Fruit fly (Drosophila melanogaster) whole organism, embryonic: Measurements from ENCODE around the gene CG11726.

Experiments used
- Ada2b ChIP-seq: fragments of 200-800 bp; sonication (Bioruptor generic); IDR thresholded peaks from 2 replicates; pipeline ENCODE4 v1.3.6; 2022; ENCODE audit warnings: missing biosample characterization, missing genetic modification characterization
- Atf3 ChIP-seq: fragments of 200-800 bp; sonication (Bioruptor generic); optimal IDR thresholded peaks from 3 replicates; lab custom pipeline; 2016; ENCODE audit warnings: missing biosample characterization, missing genetic modification characterization
- B-H1 ChIP-seq: fragments of 200-800 bp; sonication (Bioruptor generic); IDR thresholded peaks from 3 replicates; pipeline ENCODE4 v1.3.6; 2022; ENCODE audit warnings: missing biosample characterization, missing genetic modification characterization
- Blimp-1 ChIP-seq: fragments of 200-800 bp; sonication (Bioruptor generic); optimal IDR thresholded peaks from 3 replicates; lab custom pipeline; 2018; ENCODE audit warnings: missing biosample characterization, missing genetic modification characterization, mild to moderate bottlenecking, moderate library complexity, missing genetic modification reagents
- C15 ChIP-seq: fragments of 200-800 bp; sonication (Bioruptor generic); IDR thresholded peaks from 3 replicates; pipeline ENCODE4 v1.3.6; 2022; ENCODE audit warnings: missing biosample characterization, missing genetic modification characterization
- CG11085 ChIP-seq: fragments of 200-800 bp; sonication (Bioruptor generic); IDR thresholded peaks from 2 replicates; pipeline ENCODE4 v1.3.6; 2022; ENCODE audit warnings: missing biosample characterization, missing genetic modification characterization
- CG11696 ChIP-seq: fragments of 200-800 bp; sonication (Bioruptor generic); IDR thresholded peaks from 2 replicates; pipeline ENCODE4 v1.3.6; 2022; ENCODE audit warnings: missing biosample characterization, missing genetic modification characterization
- CG14050 ChIP-seq: fragments of 200-800 bp; sonication (Bioruptor generic); IDR thresholded peaks from 3 replicates; pipeline ENCODE4 v1.3.6; 2022; ENCODE audit warnings: missing biosample characterization, missing genetic modification characterization
- CG14710 ChIP-seq: fragments of 200-800 bp; sonication (Bioruptor generic); optimal IDR thresholded peaks from 3 replicates; lab custom pipeline; 2019; ENCODE audit warnings: missing biosample characterization, mild to moderate bottlenecking, missing genetic modification characterization, moderate library complexity
- CG1529 ChIP-seq: fragments of 200-800 bp; sonication (Bioruptor generic); optimal IDR thresholded peaks from 3 replicates; lab custom pipeline; 2018; ENCODE audit warnings: missing biosample characterization, missing genetic modification characterization
- CG17328 ChIP-seq: fragments of 200-800 bp; sonication (Bioruptor generic); IDR thresholded peaks from 2 replicates; pipeline ENCODE4 v1.3.6; 2022; ENCODE audit warnings: missing biosample characterization, missing genetic modification characterization
- CG32532 ChIP-seq: fragments of 200-800 bp; sonication (Bioruptor generic); IDR thresholded peaks from 2 replicates; pipeline ENCODE4 v1.3.6; 2022; ENCODE audit warnings: missing biosample characterization, missing genetic modification characterization
- CG34224 ChIP-seq: fragments of 200-800 bp; sonication (Bioruptor generic); IDR thresholded peaks from 3 replicates; pipeline ENCODE4 v1.3.6; 2022; ENCODE audit warnings: missing biosample characterization, missing genetic modification characterization; ENCODE audit not compliant: partially characterized antibody
- CG34422 ChIP-seq: fragments of 200-800 bp; sonication (Bioruptor generic); IDR thresholded peaks from 3 replicates; pipeline ENCODE4 v1.3.6; 2022; ENCODE audit warnings: missing biosample characterization, missing genetic modification characterization
- CG4404 ChIP-seq: fragments of 200-800 bp; sonication (Bioruptor generic); IDR thresholded peaks from 2 replicates; pipeline ENCODE4 v1.3.6; 2022; ENCODE audit warnings: missing biosample characterization, missing genetic modification characterization
- CG6765 ChIP-seq: fragments of 200-800 bp; sonication (Bioruptor generic); optimal IDR thresholded peaks from 3 replicates; lab custom pipeline; 2017; ENCODE audit warnings: missing biosample characterization, mild to moderate bottlenecking, missing genetic modification characterization
- CG6791 ChIP-seq: fragments of 200-800 bp; sonication (Bioruptor generic); IDR thresholded peaks from 3 replicates; pipeline ENCODE4 v1.3.6; 2022; ENCODE audit warnings: missing biosample characterization, missing genetic modification characterization; ENCODE audit not compliant: partially characterized antibody
- CkIIα-i1 ChIP-seq: fragments of 200-800 bp; sonication (Bioruptor generic); IDR thresholded peaks from 2 replicates; pipeline ENCODE4 v1.3.6; 2022; ENCODE audit warnings: missing biosample characterization, missing genetic modification characterization
- E2f1 ChIP-seq: fragments of 200-800 bp; sonication (Bioruptor generic); IDR thresholded peaks from 2 replicates; pipeline ENCODE4 v1.3.6; 2022; ENCODE audit warnings: missing biosample characterization, missing genetic modification characterization
- Elba2 ChIP-seq: fragments of 200-800 bp; sonication (Bioruptor generic); optimal IDR thresholded peaks from 3 replicates; lab custom pipeline; 2016; ENCODE audit warnings: missing biosample characterization, missing genetic modification characterization
- Gug ChIP-seq: fragments of 200-800 bp; sonication (Bioruptor generic); IDR thresholded peaks from 4 replicates; pipeline ENCODE4 v1.3.6; 2022; ENCODE audit warnings: missing biosample characterization, missing genetic modification characterization
- HLH3B ChIP-seq: fragments of 200-800 bp; sonication (Bioruptor generic); IDR thresholded peaks from 2 replicates; pipeline ENCODE4 v1.3.6; 2022; ENCODE audit warnings: missing biosample characterization, missing genetic modification characterization
- Med ChIP-seq: fragments of 200-800 bp; sonication (Bioruptor generic); peaks from one replicate; lab custom pipeline; 2016; ENCODE audit warnings: missing biosample characterization, missing genetic modification characterization, mild to moderate bottlenecking, inconsistent platforms, moderate library complexity
- Optix ChIP-seq: fragments of 200-800 bp; sonication (Bioruptor generic); IDR thresholded peaks from 3 replicates; pipeline ENCODE4 v1.3.6; 2022; ENCODE audit warnings: missing biosample characterization, missing genetic modification characterization
- Spps ChIP-seq: fragments of 200-800 bp; sonication (Bioruptor generic); optimal IDR thresholded peaks from 2 replicates; lab custom pipeline; 2018; ENCODE audit warnings: missing biosample characterization, mild to moderate bottlenecking, missing genetic modification characterization
- Stat92E ChIP-seq, 3 experiments: fragments of >200 bp in 2 of 3; fragments of 200-800 bp in 1 of 3; sonication (Bioruptor generic) in 1 of 3; optimal IDR thresholded peaks; 2 replicates each; lab custom pipeline; 2017 to 2019; ENCODE audit warnings: missing biosample characterization in 3 of 3, missing genetic modification characterization in 3 of 3, mild to moderate bottlenecking in 1 of 3, moderate library complexity in 1 of 3
- abd-A ChIP-seq: fragments of 200-800 bp; sonication (Bioruptor generic); optimal IDR thresholded peaks from 3 replicates; lab custom pipeline; 2019; ENCODE audit warnings: missing biosample characterization, mild to moderate bottlenecking, missing genetic modification characterization, moderate library complexity
- bowl ChIP-seq: fragments of 200-800 bp; sonication (Bioruptor generic); IDR thresholded peaks from 2 replicates; pipeline ENCODE4 v1.3.6; 2022; ENCODE audit warnings: missing biosample characterization, missing genetic modification characterization
- br ChIP-seq: fragments of >200 bp; optimal IDR thresholded peaks from 2 replicates; lab custom pipeline; 2017
- chif ChIP-seq, 2 experiments: fragments of 200-800 bp; sonication (Bioruptor generic); optimal IDR thresholded peaks; 3 replicates each; lab custom pipeline; 2016; ENCODE audit warnings: missing biosample characterization in 2 of 2, missing genetic modification characterization in 2 of 2
- crol ChIP-seq: fragments of 200-800 bp; sonication (Bioruptor generic); IDR thresholded peaks from 2 replicates; pipeline ENCODE4 v1.3.6; 2022; ENCODE audit warnings: missing biosample characterization, missing genetic modification characterization
- crp ChIP-seq, 2 experiments: fragments of 200-800 bp; sonication (Bioruptor generic); optimal IDR thresholded peaks; 2 replicates in 1 of 2; 3 replicates in 1 of 2; lab custom pipeline; 2017; ENCODE audit warnings: missing biosample characterization in 2 of 2, missing genetic modification characterization in 2 of 2, mild to moderate bottlenecking in 1 of 2, moderate library complexity in 1 of 2
- en ChIP-seq: fragments of 200-800 bp; sonication (Bioruptor generic); optimal IDR thresholded peaks from 2 replicates; lab custom pipeline; 2016; ENCODE audit warnings: missing biosample characterization, missing genetic modification characterization
- fd96Cb ChIP-seq: fragments of 200-800 bp; sonication (Bioruptor generic); optimal IDR thresholded peaks from 2 replicates; lab custom pipeline; 2018; ENCODE audit warnings: missing biosample characterization, mild to moderate bottlenecking, missing genetic modification characterization, moderate library complexity
- ham ChIP-seq: fragments of 200-800 bp; sonication (Bioruptor generic); IDR thresholded peaks from 2 replicates; pipeline ENCODE4 v1.3.6; 2022; ENCODE audit warnings: missing biosample characterization, missing genetic modification characterization
- jing ChIP-seq: fragments of 200-800 bp; sonication (Bioruptor generic); optimal IDR thresholded peaks from 2 replicates; lab custom pipeline; 2018; ENCODE audit warnings: missing biosample characterization, mild to moderate bottlenecking, missing genetic modification characterization
- ken ChIP-seq: fragments of 200-800 bp; sonication (Bioruptor generic); IDR thresholded peaks from 3 replicates; pipeline ENCODE4 v1.3.6; 2022; ENCODE audit warnings: missing biosample characterization, missing genetic modification characterization
- knrl ChIP-seq: fragments of 200-800 bp; sonication (Bioruptor generic); IDR thresholded peaks from 3 replicates; pipeline ENCODE4 v1.3.6; 2022; ENCODE audit warnings: missing biosample characterization, missing genetic modification characterization; ENCODE audit not compliant: partially characterized antibody
- lbe ChIP-seq: fragments of 200-800 bp; sonication (Bioruptor generic); optimal IDR thresholded peaks from 2 replicates; lab custom pipeline; 2016; ENCODE audit warnings: missing biosample characterization, mild to moderate bottlenecking, missing genetic modification characterization
- lilli ChIP-seq: fragments of 200-800 bp; sonication (Bioruptor generic); optimal IDR thresholded peaks from 3 replicates; lab custom pipeline; 2016; ENCODE audit warnings: missing biosample characterization, missing genetic modification characterization
- nom ChIP-seq: fragments of 200-800 bp; sonication (Bioruptor generic); optimal IDR thresholded peaks from 2 replicates; lab custom pipeline; 2017; ENCODE audit warnings: missing biosample characterization, missing genetic modification characterization, mild to moderate bottlenecking, moderate library complexity, missing genetic modification reagents
- org-1 ChIP-seq: fragments of 200-800 bp; sonication (Bioruptor generic); optimal IDR thresholded peaks from 2 replicates; lab custom pipeline; 2017; ENCODE audit warnings: missing biosample characterization, missing genetic modification characterization
- otp ChIP-seq: fragments of 200-800 bp; sonication (Bioruptor generic); IDR thresholded peaks from 3 replicates; pipeline ENCODE4, ENCODE4 v1.3.6; 2022; ENCODE audit warnings: missing biosample characterization, missing genetic modification characterization
- p53 ChIP-seq: fragments of 200-800 bp; sonication (Bioruptor generic); optimal IDR thresholded peaks from 2 replicates; lab custom pipeline; 2016; ENCODE audit warnings: missing biosample characterization, missing genetic modification characterization
- peb ChIP-seq: fragments of 200-800 bp; sonication (Bioruptor generic); IDR thresholded peaks from 2 replicates; pipeline ENCODE4 v1.3.6; 2022; ENCODE audit warnings: missing biosample characterization, missing genetic modification characterization
- pfk ChIP-seq: fragments of 200-800 bp; sonication (Bioruptor generic); optimal IDR thresholded peaks from 2 replicates; lab custom pipeline; 2018; ENCODE audit warnings: missing biosample characterization, mild to moderate bottlenecking, missing genetic modification characterization, moderate library complexity
- sd ChIP-seq: fragments of 200-800 bp; sonication (Bioruptor generic); optimal IDR thresholded peaks from 3 replicates; lab custom pipeline; 2018; ENCODE audit warnings: missing biosample characterization, mild to moderate bottlenecking, missing genetic modification characterization, moderate library complexity
- sima ChIP-seq: fragments of 200-800 bp; sonication (Bioruptor generic); optimal IDR thresholded peaks from 2 replicates; lab custom pipeline; 2016; ENCODE audit warnings: missing biosample characterization, missing genetic modification characterization
- sisA ChIP-seq: fragments of 200-800 bp; sonication (Bioruptor generic); IDR thresholded peaks from 2 replicates; pipeline ENCODE4 v1.3.6; 2022; ENCODE audit warnings: missing biosample characterization, missing genetic modification characterization
- sna ChIP-seq: fragments of 200-800 bp; sonication (Bioruptor generic); IDR thresholded peaks from 2 replicates; pipeline ENCODE4 v1.3.6; 2022; ENCODE audit warnings: missing biosample characterization, missing genetic modification characterization; ENCODE audit not compliant: partially characterized antibody
- ssp ChIP-seq: fragments of 200-800 bp; sonication (Bioruptor generic); IDR thresholded peaks from 2 replicates; pipeline ENCODE4 v1.3.6; 2022; ENCODE audit warnings: missing biosample characterization, missing genetic modification characterization

CG11726 gene

dm6 chr3L:11358733-11359132, 35.8 kb upstream of the CG11726 start (continued):
- TF ChIP-seq Spps (no peak), CG34422 (no peak), CG1529 (no peak), fd96Cb (no peak), B-H1 (no peak), p53 (GFP tag; lab: Kevin White, UChicago) (no peak), pfk (GFP tag; lab: Kevin White, UChicago) (no peak), C15 (GFP tag; lab: Robert Waterston, UW) (no peak), peb (no peak), chif (GFP tag; optimal IDR thresholded peaks at IDR 0.05; lab: Kevin White, UChicago) (no peak), knrl (GFP tag; lab: Robert Waterston, UW) (no peak), Ada2b (no peak), CG6765 (GFP tag; lab: Kevin White, UChicago) (no peak), crp (GFP tag; optimal IDR thresholded peaks at IDR 0.05; lab: Kevin White, UChicago) (no peak), en (no peak), CG34224 (no peak), Atf3 (GFP tag; lab: Kevin White, UChicago) (peak; percentile 4), org-1 (GFP tag; lab: Kevin White, UChicago) (no peak), br (lab: Kevin White, UChicago) (no peak), CkIIα-i1 (GFP tag; lab: Robert Waterston, UW) (no peak), ken (peak; percentile 43; the same call in 1 of the 3 replicates), jing (GFP tag; lab: Kevin White, UChicago) (no peak), Optix (GFP tag; lab: Robert Waterston, UW) (peak; percentile 53; the same call in 2 of the 3 replicates), CG14710 (tag; lab: Kevin White, UChicago) (no peak), CG17328 (GFP tag; lab: Robert Waterston, UW) (0 out of 2 replicates have a peak, but pooled peaks have one; percentile 24), lilli (no peak), Blimp-1 (no peak), sisA (GFP tag; lab: Robert Waterston, UW) (no peak), Med (GFP tag; lab: Kevin White, UChicago) (peak; percentile 86), CG4404 (GFP tag; lab: Robert Waterston, UW) (0 out of 2 replicates have a peak, but pooled peaks have one; percentile 8), lbe (GFP tag; lab: Kevin White, UChicago) (no peak), Elba2 (GFP tag; lab: Kevin White, UChicago) (no peak), sna (GFP tag; lab: Robert Waterston, UW) (no peak), CG14050 (GFP tag; lab: Robert Waterston, UW) (0 out of 3 replicates have a peak, but pooled peaks have one; percentile 10)

dm6 chr3L:11359596-11359995, 34.9 kb upstream of the CG11726 start:
- TF ChIP-seq abd-A (peak; percentile 3), otp (GFP tag; lab: Robert Waterston, UW) (0 out of 3 replicates have a peak, but pooled peaks have one; percentile 12), crol (GFP tag; lab: Robert Waterston, UW) (0 out of 2 replicates have a peak, but pooled peaks have one; percentile 12), HLH3B (GFP tag; lab: Robert Waterston, UW) (0 out of 2 replicates have a peak, but pooled peaks have one; percentile 8), sima (GFP tag; lab: Kevin White, UChicago) (no peak), E2f1 (no peak), nom (no peak), CG32532 (GFP tag; lab: Robert Waterston, UW) (peak; percentile 52; the same call in 1 of the 2 replicates), CG6791 (GFP tag; lab: Robert Waterston, UW) (0 out of 3 replicates have a peak, but pooled peaks have one; percentile 32), bowl (GFP tag; lab: Robert Waterston, UW) (no peak), Stat92E (GFP tag; optimal IDR thresholded peaks at IDR 0.05; lab: Kevin White, UChicago) (peak in 1 of 3 experiments; percentile 20), Gug (GFP tag; lab: Robert Waterston, UW) (no peak), CG11696 (peak; percentile 35; the same call in 1 of the 2 replicates), CG11085 (GFP tag; lab: Robert Waterston, UW) (peak; percentile 22; the same call in 1 of the 2 replicates), sd (tag; lab: Kevin White, UChicago) (no peak), ssp (GFP tag; lab: Robert Waterston, UW) (no peak), ham (no peak)
